Fruit fly (Drosophila melanogaster): ENCODE results near the gene CG6865.

Gene CG6865

dm6 chr3L:18820638-18821382, 42.6 kb upstream of the CG6865 start, which contains the start of the genes CG14073 and HipHop (continued):
- TF ChIP-seq croc (GFP tag; conservative IDR thresholded peaks at IDR 0.05) (no peak), peb (GFP tag; IDR thresholded peaks at IDR 0.05) (no peak), CG2116 (GFP tag; optimal IDR thresholded peaks at IDR 0.05) (peak; percentile 7), CG12391 (tag; optimal IDR thresholded peaks at IDR 0.05) (peak; percentile 4), nom (GFP tag; optimal IDR thresholded peaks at IDR 0.05) (no peak), chn (GFP tag; optimal IDR thresholded peaks at IDR 0.05) (no peak), Bgb (GFP tag; IDR thresholded peaks at IDR 0.05; ENCODE audit: partially characterized antibody) (0 out of 2 replicates have a peak, but pooled peaks have one; percentile 11), inv (GFP tag; IDR thresholded peaks at IDR 0.05; ENCODE audit: partially characterized antibody) (no peak), Nf-YC (tag; optimal IDR thresholded peaks at IDR 0.05) (peak; percentile 31), kah (GFP tag; optimal IDR thresholded peaks at IDR 0.05) (no peak), ac (GFP tag; optimal IDR thresholded peaks at IDR 0.05) (no peak), grau (tag; optimal IDR thresholded peaks at IDR 0.05) (no peak), B-H2 (GFP tag; optimal IDR thresholded peaks at IDR 0.05) (no peak), gem (tag; optimal IDR thresholded peaks at IDR 0.05) (no peak), Nf-YA (GFP tag; IDR thresholded peaks at IDR 0.05) (no peak), H15 (GFP tag; IDR thresholded peaks at IDR 0.05) (no peak), stwl (tag; optimal IDR thresholded peaks at IDR 0.05) (no peak), B-H1 (GFP tag; IDR thresholded peaks at IDR 0.05) (no peak), BtbVII (GFP tag; optimal IDR thresholded peaks at IDR 0.05) (no peak), tap (tag; optimal IDR thresholded peaks at IDR 0.05) (peak; percentile 11), CG10462 (GFP tag; optimal IDR thresholded peaks at IDR 0.05) (no peak), E2f2 (GFP tag; IDR thresholded peaks at IDR 0.05) (peak; percentile 81), CG3281 (GFP tag; optimal IDR thresholded peaks at IDR 0.05) (no peak), Dll (GFP tag; IDR thresholded peaks at IDR 0.05; ENCODE audit: partially characterized antibody) (0 out of 4 replicates have a peak, but pooled peaks have one; percentile 17), sc (optimal IDR thresholded peaks at IDR 0.05) (no peak), sc (GFP tag; optimal IDR thresholded peaks at IDR 0.05) (no peak), CG10267 (tag; optimal IDR thresholded peaks at IDR 0.05) (peak; percentile 8), dm (GFP tag; optimal IDR thresholded peaks at IDR 0.05) (no peak), danr (GFP tag; IDR thresholded peaks at IDR 0.05) (no peak), CG9797 (GFP tag; optimal IDR thresholded peaks at IDR 0.05) (peak; percentile 70), CG16813 (GFP tag; IDR thresholded peaks at IDR 0.05; ENCODE audit: partially characterized antibody) (no peak), lmd (GFP tag; IDR thresholded peaks at IDR 0.05) (no peak), odd (GFP tag; optimal IDR thresholded peaks at IDR 0.05) (no peak), CG10366 (GFP tag; IDR thresholded peaks at IDR 0.05) (no peak), CG14710 (tag; optimal IDR thresholded peaks at IDR 0.05) (peak; percentile 30), MTF-1 (GFP tag; optimal IDR thresholded peaks at IDR 0.05; ENCODE audit: borderline replicate concordance) (no peak), CG1792 (GFP tag; optimal IDR thresholded peaks at IDR 0.05) (no peak), onecut (GFP tag; IDR thresholded peaks at IDR 0.05) (no peak), crp (GFP tag; optimal IDR thresholded peaks at IDR 0.05) (peak in 1 of 2 experiments; percentile 86), HLHmδ (GFP tag; optimal IDR thresholded peaks at IDR 0.05) (no peak), Awh (GFP tag; IDR thresholded peaks at IDR 0.05) (no peak), Sin3A (optimal IDR thresholded peaks at IDR 0.05) (no peak), caup (GFP tag; optimal IDR thresholded peaks at IDR 0.05; ENCODE audit: severe bottlenecking) (no peak), Lpt (GFP tag; optimal IDR thresholded peaks at IDR 0.05) (no peak), CG10321 (GFP tag; IDR thresholded peaks at IDR 0.05) (no peak), cwo (GFP tag; optimal IDR thresholded peaks at IDR 0.05) (no peak), CG8924 (tag; optimal IDR thresholded peaks at IDR 0.05) (peak; percentile 28), Atf3 (GFP tag; optimal IDR thresholded peaks at IDR 0.05) (no peak), al (GFP tag; IDR thresholded peaks at IDR 0.05) (no peak), CrebB (tag; optimal IDR thresholded peaks at IDR 0.05) (no peak)
